Fruit fly (Drosophila melanogaster): ENCODE data around the gene CG33639.

The CG33639 gene

DNA sequence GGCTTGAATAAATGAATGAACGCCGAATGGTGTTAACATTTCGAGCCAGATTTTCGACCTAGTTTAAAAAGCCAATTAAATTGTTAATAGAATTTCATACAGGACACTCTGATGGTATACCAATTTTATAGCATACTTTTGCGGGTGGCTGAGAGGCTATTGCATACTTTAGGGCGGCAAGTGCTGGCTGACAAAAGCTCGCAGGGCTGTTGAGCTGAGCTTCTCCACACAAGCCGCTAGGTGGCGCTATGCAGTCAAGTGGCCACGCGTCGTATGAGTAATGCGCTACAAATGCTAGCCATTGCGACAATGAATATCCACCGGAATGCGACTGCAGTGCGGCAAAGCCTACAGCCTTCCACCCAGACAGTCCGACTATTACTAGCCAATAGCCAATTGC, 13.4 kb upstream of the CG33639 start (continued):
- TF ChIP-seq sim (GFP tag; IDR thresholded peaks at IDR 0.05) (no peak), mam (GFP tag; optimal IDR thresholded peaks at IDR 0.05) (peak; percentile 36), CG14014 (GFP tag; IDR thresholded peaks at IDR 0.05) (0 out of 2 replicates have a peak, but pooled peaks have one; percentile 17), Myb (GFP tag; optimal IDR thresholded peaks at IDR 0.05) (no peak), B-H1 (GFP tag; IDR thresholded peaks at IDR 0.05) (no peak), BEAF-32 (GFP tag; optimal IDR thresholded peaks at IDR 0.05) (no peak), CG12104 (GFP tag; optimal IDR thresholded peaks at IDR 0.05) (no peak), nom (GFP tag; optimal IDR thresholded peaks at IDR 0.05) (no peak), gsb-n (tag; optimal IDR thresholded peaks at IDR 0.05) (no peak), unc-4 (GFP tag; IDR thresholded peaks at IDR 0.05; ENCODE audit: partially characterized antibody) (no peak), CG30020 (tag; optimal IDR thresholded peaks at IDR 0.05) (no peak), lab (GFP tag; optimal IDR thresholded peaks at IDR 0.05) (peak; percentile 12), aop (GFP tag; IDR thresholded peaks at IDR 0.05) (no peak), CG11085 (GFP tag; IDR thresholded peaks at IDR 0.05) (no peak), CG14965 (GFP tag; optimal IDR thresholded peaks at IDR 0.05; ENCODE audit: borderline replicate concordance) (no peak), CG2129 (GFP tag; IDR thresholded peaks at IDR 0.05; ENCODE audit: partially characterized antibody) (no peak), gem (tag; optimal IDR thresholded peaks at IDR 0.05) (no peak), otp (GFP tag; IDR thresholded peaks at IDR 0.05) (0 out of 3 replicates have a peak, but pooled peaks have one; percentile 11), CG33213 (GFP tag; optimal IDR thresholded peaks at IDR 0.05) (peak; percentile 13), CG17802 (tag; optimal IDR thresholded peaks at IDR 0.05) (no peak), CG17829 (tag; optimal IDR thresholded peaks at IDR 0.05) (peak; percentile 30), Chrac-16 (GFP tag; optimal IDR thresholded peaks at IDR 0.05) (peak; percentile 32), pita (GFP tag; optimal IDR thresholded peaks at IDR 0.05) (no peak), Dp (GFP tag; optimal IDR thresholded peaks at IDR 0.05) (no peak), abd-A (tag; optimal IDR thresholded peaks at IDR 0.05) (no peak), MTF-1 (GFP tag; optimal IDR thresholded peaks at IDR 0.05; ENCODE audit: borderline replicate concordance) (no peak), slbo (GFP tag; IDR thresholded peaks at IDR 0.05) (peak; percentile 44), D19B (GFP tag; optimal IDR thresholded peaks at IDR 0.05) (no peak), CG7786 (GFP tag; optimal IDR thresholded peaks at IDR 0.05) (peak; percentile 2), CG32767 (GFP tag; IDR thresholded peaks at IDR 0.05) (no peak), CG34376 (GFP tag; optimal IDR thresholded peaks at IDR 0.05) (no peak), CG7357 (GFP tag; IDR thresholded peaks at IDR 0.05) (no peak), CG3726 (GFP tag; IDR thresholded peaks at IDR 0.05) (no peak), cas (GFP tag; IDR thresholded peaks at IDR 0.05) (0 out of 2 replicates have a peak, but pooled peaks have one; percentile 10), stc (GFP tag; IDR thresholded peaks at IDR 0.05) (no peak), CG3838 (GFP tag; optimal IDR thresholded peaks at IDR 0.05) (no peak), CG4854 (GFP tag; optimal IDR thresholded peaks at IDR 0.05) (no peak), fru (optimal IDR thresholded peaks at IDR 0.05) (no peak), Oli (tag; optimal IDR thresholded peaks at IDR 0.05) (no peak), Hmr (GFP tag; optimal IDR thresholded peaks at IDR 0.05) (peak; percentile 35), sd (tag; optimal IDR thresholded peaks at IDR 0.05) (no peak), CG12769 (tag; optimal IDR thresholded peaks at IDR 0.05) (no peak), nerfin-2 (GFP tag; IDR thresholded peaks at IDR 0.05; ENCODE audit: partially characterized antibody) (no peak), luna (GFP tag; optimal IDR thresholded peaks at IDR 0.05) (no peak), CG6654 (GFP tag; optimal IDR thresholded peaks at IDR 0.05) (no peak), sr (GFP tag; IDR thresholded peaks at IDR 0.05) (no peak), Drgx (GFP tag; IDR thresholded peaks at IDR 0.05) (no peak), Oaz (GFP tag; IDR thresholded peaks at IDR 0.05) (no peak), Ets97D (GFP tag; optimal IDR thresholded peaks at IDR 0.05) (peak; percentile 53), CG14860 (GFP tag; IDR thresholded peaks at IDR 0.05; ENCODE audit: partially characterized antibody) (no peak), CG12391 (tag; optimal IDR thresholded peaks at IDR 0.05) (no peak)

Measured in whole organism, embryonic.